Fruit fly (Drosophila melanogaster): ENCODE data around the gene CG14864.

dm6 chr3R:15231635-15232138 lies 36.7 kb downstream of the CG14864 start:
- TF ChIP-seq ovo (GFP tag; optimal IDR thresholded peaks at IDR 0.05) (no peak), CG14711 (tag; optimal IDR thresholded peaks at IDR 0.05) (no peak), pad (GFP tag; optimal IDR thresholded peaks at IDR 0.05) (no peak), CG1620 (GFP tag; optimal IDR thresholded peaks at IDR 0.05) (no peak)
